Fruit fly (Drosophila melanogaster) whole organism, embryonic: ENCODE results near the gene CG5334.

Experiments
- Adf1 ChIP-seq: fragments of 200-800 bp; sonication (Bioruptor generic); IDR thresholded peaks from 2 replicates; pipeline ENCODE4 v1.3.6; 2022; ENCODE audit warnings: missing biosample characterization, missing genetic modification characterization
- Asciz ChIP-seq: fragments of 200-800 bp; sonication (Bioruptor generic); optimal IDR thresholded peaks from 2 replicates; lab custom pipeline; 2017; ENCODE audit warnings: missing biosample characterization, mild to moderate bottlenecking, missing genetic modification characterization, missing genetic modification reagents
- Blimp-1 ChIP-seq: fragments of 200-800 bp; sonication (Bioruptor generic); optimal IDR thresholded peaks from 3 replicates; lab custom pipeline; 2018; ENCODE audit warnings: missing biosample characterization, missing genetic modification characterization, mild to moderate bottlenecking, moderate library complexity, missing genetic modification reagents
- CG10267 ChIP-seq: fragments of 200-800 bp; sonication (Bioruptor generic); optimal IDR thresholded peaks from 2 replicates; lab custom pipeline; 2018; ENCODE audit warnings: missing biosample characterization, mild to moderate bottlenecking, missing genetic modification characterization, moderate library complexity
- CG10565 ChIP-seq: fragments of 200-800 bp; sonication (Bioruptor generic); optimal IDR thresholded peaks from 3 replicates; lab custom pipeline; 2016; ENCODE audit warnings: missing biosample characterization, mild to moderate bottlenecking, missing genetic modification characterization
- CG10979 ChIP-seq: fragments of 200-800 bp; sonication (Bioruptor generic); optimal IDR thresholded peaks from 2 replicates; lab custom pipeline; 2018; ENCODE audit warnings: missing biosample characterization, mild to moderate bottlenecking, missing genetic modification characterization, moderate library complexity
- CG11085 ChIP-seq: fragments of 200-800 bp; sonication (Bioruptor generic); IDR thresholded peaks from 2 replicates; pipeline ENCODE4 v1.3.6; 2022; ENCODE audit warnings: missing biosample characterization, missing genetic modification characterization
- CG11504 ChIP-seq: fragments of 200-800 bp; sonication (Bioruptor generic); optimal IDR thresholded peaks from 3 replicates; lab custom pipeline; 2019; ENCODE audit warnings: missing biosample characterization, mild to moderate bottlenecking, missing genetic modification characterization, moderate library complexity
- CG12219 ChIP-seq: fragments of 200-800 bp; sonication (Bioruptor generic); optimal IDR thresholded peaks from 3 replicates; lab custom pipeline; 2018; ENCODE audit warnings: missing biosample characterization, mild to moderate bottlenecking, missing genetic modification characterization
- CG12391 ChIP-seq: fragments of 200-800 bp; sonication (Bioruptor generic); optimal IDR thresholded peaks from 3 replicates; lab custom pipeline; 2018; ENCODE audit warnings: missing biosample characterization, mild to moderate bottlenecking, missing genetic modification characterization, moderate library complexity
- CG15696 ChIP-seq: fragments of 200-800 bp; sonication (Bioruptor generic); optimal IDR thresholded peaks from 2 replicates; lab custom pipeline; 2019; ENCODE audit warnings: missing biosample characterization, mild to moderate bottlenecking, missing genetic modification characterization, moderate library complexity
- CG17802 ChIP-seq: fragments of 200-800 bp; sonication (Bioruptor generic); optimal IDR thresholded peaks from 2 replicates; lab custom pipeline; 2018; ENCODE audit warnings: missing biosample characterization, mild to moderate bottlenecking, missing genetic modification characterization, moderate library complexity
- CG18011 ChIP-seq: fragments of 200-800 bp; sonication (Bioruptor generic); optimal IDR thresholded peaks from 2 replicates; lab custom pipeline; 2017; ENCODE audit warnings: missing biosample characterization, missing genetic modification characterization, mild to moderate bottlenecking, moderate library complexity, missing genotype
- CG18262 ChIP-seq: fragments of 200-800 bp; optimal IDR thresholded peaks from 3 replicates; lab custom pipeline; 2019; ENCODE audit warnings: missing biosample characterization, mild to moderate bottlenecking, missing genetic modification characterization, moderate library complexity
- CG2678 ChIP-seq: fragments of 200-800 bp; sonication (Bioruptor generic); optimal IDR thresholded peaks from 3 replicates; lab custom pipeline; 2019; ENCODE audit warnings: missing biosample characterization, mild to moderate bottlenecking, missing genetic modification characterization, moderate library complexity
- CG31365 ChIP-seq: fragments of 200-800 bp; sonication (Bioruptor generic); optimal IDR thresholded peaks from 2 replicates; lab custom pipeline; 2018; ENCODE audit warnings: missing biosample characterization, mild to moderate bottlenecking, missing genetic modification characterization
- CG32772 ChIP-seq: fragments of 200-800 bp; sonication (Bioruptor generic); IDR thresholded peaks from 2 replicates; pipeline ENCODE4 v1.3.6; 2022; ENCODE audit warnings: missing biosample characterization, missing genetic modification characterization
- CG5180 ChIP-seq: fragments of 200-800 bp; sonication (Bioruptor generic); optimal IDR thresholded peaks from 3 replicates; lab custom pipeline; 2017; ENCODE audit warnings: missing biosample characterization, missing genetic modification characterization, mild to moderate bottlenecking, moderate library complexity, missing genetic modification reagents
- CG8765 ChIP-seq: fragments of 200-800 bp; sonication (Bioruptor generic); IDR thresholded peaks from 2 replicates; pipeline ENCODE4 v1.3.6; 2022; ENCODE audit warnings: missing biosample characterization, missing genetic modification characterization
- CG9876 ChIP-seq: fragments of 200-800 bp; sonication (Bioruptor generic); optimal IDR thresholded peaks from 2 replicates; lab custom pipeline; 2016; ENCODE audit warnings: missing biosample characterization, missing genetic modification characterization
- CkIIα-i1 ChIP-seq: fragments of 200-800 bp; sonication (Bioruptor generic); IDR thresholded peaks from 2 replicates; pipeline ENCODE4 v1.3.6; 2022; ENCODE audit warnings: missing biosample characterization, missing genetic modification characterization
- Ets65A ChIP-seq: fragments of 200-800 bp; sonication (Bioruptor generic); peaks from one replicate; lab custom pipeline; 2016; ENCODE audit warnings: missing biosample characterization, missing genetic modification characterization
- Ets97D ChIP-seq: fragments of 200-800 bp; sonication (Bioruptor generic); optimal IDR thresholded peaks from 3 replicates; lab custom pipeline; 2016; ENCODE audit warnings: missing biosample characterization, missing genetic modification characterization
- GATAe ChIP-seq: fragments of 200-800 bp; sonication (Bioruptor generic); conservative IDR thresholded peaks from 2 replicates; pipeline ENCODE4 v1.3.6; 2022; ENCODE audit warnings: missing biosample characterization, missing genetic modification characterization
- Max ChIP-seq: fragments of 200-800 bp; sonication (Bioruptor generic); optimal IDR thresholded peaks from 2 replicates; lab custom pipeline; 2016; ENCODE audit warnings: missing biosample characterization, mild to moderate bottlenecking, missing genetic modification characterization
- Med ChIP-seq: fragments of 200-800 bp; sonication (Bioruptor generic); peaks from one replicate; lab custom pipeline; 2016; ENCODE audit warnings: missing biosample characterization, missing genetic modification characterization, mild to moderate bottlenecking, inconsistent platforms, moderate library complexity
- NC2α ChIP-seq: fragments of 200-800 bp; sonication (Bioruptor generic); optimal IDR thresholded peaks from 2 replicates; lab custom pipeline; 2016; ENCODE audit warnings: missing biosample characterization, missing genetic modification characterization
- Nf-YC ChIP-seq: fragments of 200-800 bp; optimal IDR thresholded peaks from 3 replicates; lab custom pipeline; 2019; ENCODE audit warnings: missing biosample characterization, mild to moderate bottlenecking, missing genetic modification characterization, moderate library complexity
- Rfx ChIP-seq: fragments of 200-800 bp; sonication (Bioruptor generic); IDR thresholded peaks from 2 replicates; pipeline ENCODE4 v1.3.6; 2022; ENCODE audit warnings: missing biosample characterization, missing genetic modification characterization
- Side ChIP-seq: fragments of 200-800 bp; sonication (Bioruptor generic); optimal IDR thresholded peaks from 2 replicates; lab custom pipeline; 2016; ENCODE audit warnings: missing biosample characterization, missing genetic modification characterization
- Usf ChIP-seq: fragments of 200-800 bp; sonication (Bioruptor generic); optimal IDR thresholded peaks from 2 replicates; lab custom pipeline; 2017; ENCODE audit warnings: missing genotype, missing biosample characterization, missing genetic modification characterization
- YL-1 ChIP-seq: fragments of 200-800 bp; sonication (Bioruptor generic); optimal IDR thresholded peaks from 3 replicates; lab custom pipeline; 2017; ENCODE audit warnings: missing biosample characterization, mild to moderate bottlenecking, missing genetic modification characterization
- btn ChIP-seq: fragments of 200-800 bp; sonication (Bioruptor generic); optimal IDR thresholded peaks from 2 replicates; lab custom pipeline; 2016; ENCODE audit warnings: missing biosample characterization, missing genetic modification characterization
- cato ChIP-seq: fragments of 200-800 bp; sonication (Bioruptor generic); optimal IDR thresholded peaks from 2 replicates; lab custom pipeline; 2016; ENCODE audit warnings: missing biosample characterization, missing genetic modification characterization, borderline replicate concordance
- dm ChIP-seq: fragments of 200-800 bp; sonication (Bioruptor generic); optimal IDR thresholded peaks from 3 replicates; lab custom pipeline; 2016; ENCODE audit warnings: missing biosample characterization, missing genetic modification characterization
- dmrt11E ChIP-seq: fragments of 200-800 bp; sonication (Bioruptor generic); optimal IDR thresholded peaks from 3 replicates; lab custom pipeline; 2018; ENCODE audit warnings: missing biosample characterization, mild to moderate bottlenecking, missing genetic modification characterization, moderate library complexity
- gce ChIP-seq: fragments of 200-800 bp; sonication (Bioruptor generic); IDR thresholded peaks from 3 replicates; pipeline ENCODE4 v1.3.6; 2022; ENCODE audit warnings: missing biosample characterization, missing genetic modification characterization
- hb ChIP-seq: fragments of 200-800 bp; sonication (Bioruptor generic); IDR thresholded peaks from 3 replicates; pipeline ENCODE4 v1.3.6; 2022; ENCODE audit warnings: missing biosample characterization, missing genetic modification characterization; ENCODE audit not compliant: partially characterized antibody
- her ChIP-seq: fragments of 200-800 bp; sonication (Bioruptor generic); optimal IDR thresholded peaks from 2 replicates; lab custom pipeline; 2016; ENCODE audit warnings: missing biosample characterization, missing genetic modification characterization
- insv ChIP-seq, 2 experiments: fragments of 200-800 bp; sonication (Bioruptor generic); optimal IDR thresholded peaks; 3 replicates each; lab custom pipeline; 2016 to 2018; ENCODE audit warnings: missing biosample characterization in 2 of 2, missing genetic modification characterization in 2 of 2
- ken ChIP-seq: fragments of 200-800 bp; sonication (Bioruptor generic); IDR thresholded peaks from 3 replicates; pipeline ENCODE4 v1.3.6; 2022; ENCODE audit warnings: missing biosample characterization, missing genetic modification characterization
- knrl ChIP-seq: fragments of 200-800 bp; sonication (Bioruptor generic); IDR thresholded peaks from 3 replicates; pipeline ENCODE4 v1.3.6; 2022; ENCODE audit warnings: missing biosample characterization, missing genetic modification characterization; ENCODE audit not compliant: partially characterized antibody
- lola ChIP-seq, 3 experiments: fragments of >200 bp in 2 of 3; fragments of 200-800 bp in 1 of 3; sonication (Bioruptor generic) in 1 of 3; optimal IDR thresholded peaks; 2 replicates each; lab custom pipeline; 2017 to 2019; ENCODE audit warnings: missing biosample characterization in 3 of 3, missing genetic modification characterization in 3 of 3, mild to moderate bottlenecking in 1 of 3, moderate library complexity in 1 of 3
- nerfin-2 ChIP-seq: fragments of 200-800 bp; sonication (Bioruptor generic); IDR thresholded peaks from 2 replicates; pipeline ENCODE4 v1.3.6; 2022; ENCODE audit warnings: missing biosample characterization, missing genetic modification characterization; ENCODE audit not compliant: partially characterized antibody
- repo ChIP-seq: fragments of 200-800 bp; sonication (Bioruptor generic); optimal IDR thresholded peaks from 2 replicates; lab custom pipeline; 2016; ENCODE audit warnings: missing biosample characterization, missing genetic modification characterization
- rib ChIP-seq: fragments of 200-800 bp; sonication (Bioruptor generic); IDR thresholded peaks from 2 replicates; pipeline ENCODE4 v1.3.6; 2022; ENCODE audit warnings: missing biosample characterization, missing genetic modification characterization
- so ChIP-seq: fragments of 200-800 bp; sonication (Bioruptor generic); IDR thresholded peaks from 3 replicates; pipeline ENCODE4 v1.3.6; 2022; ENCODE audit warnings: missing biosample characterization, missing genetic modification characterization
- tio ChIP-seq: fragments of 200-800 bp; sonication (Bioruptor generic); optimal IDR thresholded peaks from 2 replicates; lab custom pipeline; 2017; ENCODE audit warnings: missing biosample characterization, missing genetic modification characterization, inconsistent platforms
- tna ChIP-seq: fragments of 200-800 bp; sonication (Bioruptor generic); IDR thresholded peaks from 2 replicates; pipeline ENCODE4 v1.3.6; 2022; ENCODE audit warnings: missing biosample characterization, missing genetic modification characterization; ENCODE audit not compliant: partially characterized antibody
- trh ChIP-seq: fragments of 200-800 bp; sonication (Bioruptor generic); optimal IDR thresholded peaks from 2 replicates; lab custom pipeline; 2016; ENCODE audit warnings: missing biosample characterization, missing genetic modification characterization
- zfh1 ChIP-seq: fragments of 200-800 bp; sonication (Bioruptor generic); IDR thresholded peaks from 3 replicates; pipeline ENCODE4 v1.3.6; 2022; ENCODE audit warnings: missing biosample characterization, missing genetic modification characterization

Gene CG5334

DNA sequence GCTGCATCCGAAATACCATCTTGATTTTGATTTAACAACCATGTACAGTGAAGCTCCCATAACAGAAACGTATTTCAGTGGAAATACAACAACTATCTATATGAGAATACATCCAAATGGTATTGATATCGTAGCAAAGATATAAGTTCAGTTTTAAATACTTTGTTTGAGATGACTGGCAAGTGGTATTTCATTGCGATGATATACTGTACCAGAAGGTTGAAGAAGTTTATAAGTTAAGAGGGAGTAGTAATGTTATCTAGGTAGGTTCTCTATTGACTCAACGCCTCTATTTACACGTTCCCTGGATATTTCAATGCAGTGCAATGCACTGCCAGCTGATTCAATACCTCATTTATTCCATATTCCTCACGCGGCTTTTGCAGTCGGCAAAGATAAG is 30.5 kb downstream of the CG5334 start (continued):
- TF ChIP-seq CG5180 (no peak), CG15696 (no peak), Nf-YC (tag; lab: Kevin White, UChicago) (no peak), CG17802 (tag; lab: Kevin White, UChicago) (no peak), cato (no peak), CG11085 (GFP tag; lab: Robert Waterston, UW) (no peak), tna (GFP tag; lab: Robert Waterston, UW) (no peak), Usf (no peak), Rfx (no peak), Asciz (no peak), so (GFP tag; lab: Robert Waterston, UW) (no peak), Adf1 (GFP tag; lab: Robert Waterston, UW) (no peak), repo (GFP tag; lab: Kevin White, UChicago) (no peak), gce (GFP tag; lab: Robert Waterston, UW) (0 out of 3 replicates have a peak, but pooled peaks have one; percentile 17), zfh1 (no peak), tio (GFP tag; lab: Kevin White, UChicago) (no peak), Ets97D (GFP tag; lab: Kevin White, UChicago) (no peak), Ets65A (GFP tag; lab: Kevin White, UChicago) (no peak), CG12391 (tag; lab: Kevin White, UChicago) (no peak), knrl (GFP tag; lab: Robert Waterston, UW) (no peak), hb (no peak), ken (GFP tag; lab: Robert Waterston, UW) (no peak), CG2678 (tag; lab: Kevin White, UChicago) (peak; percentile 15), CG31365 (tag; lab: Kevin White, UChicago) (no peak), her (no peak), CG12219 (GFP tag; lab: Kevin White, UChicago) (no peak), rib (GFP tag; lab: Robert Waterston, UW) (no peak), dm (GFP tag; lab: Kevin White, UChicago) (no peak), insv (GFP tag; optimal IDR thresholded peaks at IDR 0.05; lab: Kevin White, UChicago) (no peak), Blimp-1 (GFP tag; lab: Kevin White, UChicago) (peak; percentile 49), CG18262 (tag; lab: Kevin White, UChicago) (peak; percentile 32), CG18011 (GFP tag; lab: Kevin White, UChicago) (no peak), CG10979 (peak; percentile 29), nerfin-2 (no peak), btn (GFP tag; lab: Kevin White, UChicago) (no peak), trh (no peak), CG8765 (GFP tag; lab: Robert Waterston, UW) (no peak), CG11504 (peak; percentile 32), Side (GFP tag; lab: Kevin White, UChicago) (no peak), CG10267 (tag; lab: Kevin White, UChicago) (no peak), NC2α (GFP tag; lab: Kevin White, UChicago) (no peak), lola (GFP tag; optimal IDR thresholded peaks at IDR 0.05; lab: Kevin White, UChicago) (peak in 1 of 3 experiments; percentile 11), Max (GFP tag; lab: Kevin White, UChicago) (no peak), CG32772 (GFP tag; lab: Robert Waterston, UW) (no peak), dmrt11E (tag; lab: Kevin White, UChicago) (peak; percentile 28), YL-1 (no peak), CG10565 (GFP tag; lab: Kevin White, UChicago) (no peak), Med (GFP tag; lab: Kevin White, UChicago) (peak; percentile 60), CG9876 (GFP tag; lab: Kevin White, UChicago) (no peak), CkIIα-i1 (no peak), GATAe (GFP tag; lab: Robert Waterston, UW) (no peak)
